Fruit fly (Drosophila melanogaster) whole organism, embryonic: ENCODE results near the gene Bug22.

Experiments
- CG10543 ChIP-seq: fragments of 200-800 bp; sonication (Bioruptor generic); optimal IDR thresholded peaks from 3 replicates; lab custom pipeline; 2017; ENCODE audit warnings: missing biosample characterization, mild to moderate bottlenecking, missing genetic modification characterization, moderate library complexity
- CG11560 ChIP-seq: fragments of 200-800 bp; sonication (Bioruptor generic); IDR thresholded peaks from 3 replicates; pipeline ENCODE4 v1.3.6; 2022; ENCODE audit warnings: missing biosample characterization, missing genetic modification characterization
- CG13624 ChIP-seq: fragments of 200-800 bp; sonication (Bioruptor generic); optimal IDR thresholded peaks from 2 replicates; lab custom pipeline; 2016; ENCODE audit warnings: missing biosample characterization, missing genetic modification characterization
- CG5180 ChIP-seq: fragments of 200-800 bp; sonication (Bioruptor generic); optimal IDR thresholded peaks from 3 replicates; lab custom pipeline; 2017; ENCODE audit warnings: missing biosample characterization, missing genetic modification characterization, mild to moderate bottlenecking, moderate library complexity, missing genetic modification reagents
- CG6791 ChIP-seq: fragments of 200-800 bp; sonication (Bioruptor generic); IDR thresholded peaks from 3 replicates; pipeline ENCODE4 v1.3.6; 2022; ENCODE audit warnings: missing biosample characterization, missing genetic modification characterization; ENCODE audit not compliant: partially characterized antibody
- CG7786 ChIP-seq: fragments of 200-800 bp; sonication (Bioruptor generic); optimal IDR thresholded peaks from 2 replicates; lab custom pipeline; 2016; ENCODE audit warnings: missing biosample characterization, missing genetic modification characterization
- CG8765 ChIP-seq: fragments of 200-800 bp; sonication (Bioruptor generic); IDR thresholded peaks from 2 replicates; pipeline ENCODE4 v1.3.6; 2022; ENCODE audit warnings: missing biosample characterization, missing genetic modification characterization
- CG9215 ChIP-seq: fragments of 200-800 bp; sonication (Bioruptor generic); IDR thresholded peaks from 2 replicates; pipeline ENCODE4 v1.3.6; 2022; ENCODE audit warnings: missing biosample characterization, missing genetic modification characterization
- Oli ChIP-seq: fragments of 200-800 bp; sonication (Bioruptor generic); optimal IDR thresholded peaks from 2 replicates; lab custom pipeline; 2018; ENCODE audit warnings: missing biosample characterization, mild to moderate bottlenecking, missing genetic modification characterization, moderate library complexity
- Ssrp ChIP-seq: fragments of 200-800 bp; sonication (Bioruptor generic); optimal IDR thresholded peaks from 2 replicates; lab custom pipeline; 2018; ENCODE audit warnings: missing biosample characterization, mild to moderate bottlenecking, missing genetic modification characterization, moderate library complexity
- danr ChIP-seq: fragments of 200-800 bp; sonication (Bioruptor generic); IDR thresholded peaks from 2 replicates; pipeline ENCODE4 v1.3.6; 2022; ENCODE audit warnings: missing biosample characterization, missing genetic modification characterization
- onecut ChIP-seq: fragments of 200-800 bp; sonication (Bioruptor generic); IDR thresholded peaks from 2 replicates; pipeline ENCODE4 v1.3.6; 2022; ENCODE audit warnings: missing biosample characterization, missing genetic modification characterization
- repo ChIP-seq: fragments of 200-800 bp; sonication (Bioruptor generic); optimal IDR thresholded peaks from 2 replicates; lab custom pipeline; 2016; ENCODE audit warnings: missing biosample characterization, missing genetic modification characterization
- yki ChIP-seq: fragments of >200 bp; optimal IDR thresholded peaks from 3 replicates; lab custom pipeline; 2018

DNA sequence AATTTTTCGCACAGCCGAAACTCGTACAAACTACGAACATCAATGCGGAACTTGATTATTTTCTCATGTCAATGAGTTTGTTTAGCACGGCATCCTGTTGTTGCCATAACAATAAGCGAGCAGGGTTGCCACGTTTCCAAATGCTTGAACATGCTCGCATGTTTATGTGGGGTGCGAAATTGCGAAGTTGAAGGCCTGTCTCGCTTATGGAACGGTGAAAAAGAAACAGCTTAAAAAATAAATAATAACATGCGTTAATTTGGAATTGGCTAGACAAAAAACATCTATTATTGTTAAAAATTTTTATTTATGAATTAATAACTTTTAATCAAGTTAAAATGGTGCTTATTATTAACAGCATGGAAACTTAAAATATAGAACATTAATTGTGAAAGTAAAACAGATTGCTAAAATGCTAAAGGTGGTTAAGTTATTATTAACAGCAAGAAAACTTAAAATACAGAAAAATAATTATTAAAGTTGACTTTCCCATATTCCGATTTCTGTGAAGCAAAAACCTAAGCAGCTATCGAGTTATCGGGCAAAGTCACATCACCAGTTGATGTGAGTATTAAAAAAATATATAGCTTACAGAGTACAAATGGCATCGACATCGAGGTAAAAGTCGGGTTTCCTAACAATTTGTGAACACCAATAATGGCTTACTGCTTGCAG is at the start of gene Bug22, which contains the start of gene TfIIB:
- TF ChIP-seq CG13624 (peak; percentile 62), CG10543 (GFP tag; lab: Kevin White, UChicago) (peak; percentile 80), CG5180 (GFP tag; lab: Kevin White, UChicago) (no peak), CG11560 (tag; lab: Robert Waterston, UW) (no peak), yki (lab: Kevin White, UChicago) (no peak), repo (no peak), onecut (GFP tag; lab: Robert Waterston, UW) (peak; percentile 63), CG7786 (GFP tag; lab: Kevin White, UChicago) (peak; percentile 66), Ssrp (peak; percentile 58), CG6791 (GFP tag; lab: Robert Waterston, UW) (peak; percentile 22; the same call in 1 of the 3 replicates), danr (no peak), CG8765 (GFP tag; lab: Robert Waterston, UW) (no peak), Oli (tag; lab: Kevin White, UChicago) (no peak), CG9215 (GFP tag; lab: Robert Waterston, UW) (no peak)
